Fruit fly (Drosophila melanogaster): ENCODE results near the gene BG642312.

dm6 chr3L:6220187-6220586 is 13.0 kb downstream of the BG642312 start, which contains the start of gene CG33946:
- TF ChIP-seq insv (optimal IDR thresholded peaks at IDR 0.05) = no peak
- no peak for TF ChIP-seq Sin3A (optimal IDR thresholded peaks at IDR 0.05)
- no peak for TF ChIP-seq h (optimal IDR thresholded peaks at IDR 0.05)
- TF ChIP-seq ttk (optimal IDR thresholded peaks at IDR 0.05) = no peak
- TF ChIP-seq Myc (optimal IDR thresholded peaks at IDR 0.05) = no peak

All from Kc167 (cell line).